Worm (Caenorhabditis elegans): ENCODE data around the gene T22E5.6.

ce11 chrX:6456567-6456966, 40.4 kb upstream of the T22E5.6 start, which contains the start of gene pept-1:
- TF ChIP-seq lin-13 (tag; optimal IDR thresholded peaks at IDR 0.05) (no peak), nhr-12 (tag; optimal IDR thresholded peaks at IDR 0.05) (no peak), cnd-1 (tag; optimal IDR thresholded peaks at IDR 0.05) (no peak), unc-39 (tag; optimal IDR thresholded peaks at IDR 0.05) (no peak), hlh-1 (tag; optimal IDR thresholded peaks at IDR 0.05) (no peak), pha-4 (tag; optimal IDR thresholded peaks at IDR 0.05) (no peak), unc-62 (GFP tag; optimal IDR thresholded peaks at IDR 0.05) (no peak), nhr-237 (tag; optimal IDR thresholded peaks at IDR 0.05) (no peak)

All from whole organism, mixed stage, embryonic.